Fruit fly (Drosophila melanogaster) whole organism, larva: ENCODE measurements around the gene Mrm2.

ENCODE experiments used
- noc ChIP-seq: fragments of 200-800 bp; sonication (Bioruptor generic); optimal IDR thresholded peaks from 3 replicates; lab custom pipeline; 2019; ENCODE audit warnings: missing biosample characterization, mild to moderate bottlenecking, missing genetic modification characterization, moderate library complexity

Mrm2 gene

dm6 chr3R:19843888-19844287 is 17.5 kb upstream of the Mrm2 start:
- TF ChIP-seq noc (tag; lab: Kevin White, UChicago) = no peak

- TF ChIP-seq noc (tag; lab: Kevin White, UChicago) = peak; percentile 51
These were observed 14.4 kb upstream of the Mrm2 start, which contains the start of gene MICU3 for dm6 chr3R:19846870-19847590. Gene MICU3, plus strand, starts transcription at chr3R:19847311.

dm6 chr3R:19847591-19848256 is 13.7 kb upstream of the Mrm2 start:
- no peak for TF ChIP-seq noc (tag; lab: Kevin White, UChicago)

- peak; percentile 80 for TF ChIP-seq noc (tag; lab: Kevin White, UChicago)
These were observed 3.3 kb upstream of the Mrm2 start for dm6 chr3R:19858017-19858659.

DNA sequence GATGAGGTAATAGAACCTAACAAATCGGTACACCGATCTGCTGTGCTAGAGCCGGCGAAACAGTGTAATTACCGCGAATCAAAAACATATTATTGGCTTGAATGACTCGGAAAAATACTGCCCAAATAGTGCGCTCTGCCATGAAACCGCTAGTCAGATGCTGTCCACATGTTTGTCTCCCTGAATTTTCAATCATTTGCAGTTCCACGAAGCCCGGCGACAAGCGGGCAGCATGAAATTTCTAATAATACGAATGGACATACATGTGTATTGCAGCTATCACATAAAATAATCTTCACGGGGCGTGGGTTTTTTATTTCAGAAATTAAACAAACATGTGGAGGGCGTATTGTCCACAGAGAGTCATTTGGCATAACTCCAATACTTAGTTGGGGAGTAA is 2.5 kb upstream of the Mrm2 start:
- no peak for TF ChIP-seq noc (tag; lab: Kevin White, UChicago)

dm6 chr3R:19859370-19860033 is 1.9 kb upstream of the Mrm2 start:
- peak; percentile 74 for TF ChIP-seq noc (tag; lab: Kevin White, UChicago)

DNA sequence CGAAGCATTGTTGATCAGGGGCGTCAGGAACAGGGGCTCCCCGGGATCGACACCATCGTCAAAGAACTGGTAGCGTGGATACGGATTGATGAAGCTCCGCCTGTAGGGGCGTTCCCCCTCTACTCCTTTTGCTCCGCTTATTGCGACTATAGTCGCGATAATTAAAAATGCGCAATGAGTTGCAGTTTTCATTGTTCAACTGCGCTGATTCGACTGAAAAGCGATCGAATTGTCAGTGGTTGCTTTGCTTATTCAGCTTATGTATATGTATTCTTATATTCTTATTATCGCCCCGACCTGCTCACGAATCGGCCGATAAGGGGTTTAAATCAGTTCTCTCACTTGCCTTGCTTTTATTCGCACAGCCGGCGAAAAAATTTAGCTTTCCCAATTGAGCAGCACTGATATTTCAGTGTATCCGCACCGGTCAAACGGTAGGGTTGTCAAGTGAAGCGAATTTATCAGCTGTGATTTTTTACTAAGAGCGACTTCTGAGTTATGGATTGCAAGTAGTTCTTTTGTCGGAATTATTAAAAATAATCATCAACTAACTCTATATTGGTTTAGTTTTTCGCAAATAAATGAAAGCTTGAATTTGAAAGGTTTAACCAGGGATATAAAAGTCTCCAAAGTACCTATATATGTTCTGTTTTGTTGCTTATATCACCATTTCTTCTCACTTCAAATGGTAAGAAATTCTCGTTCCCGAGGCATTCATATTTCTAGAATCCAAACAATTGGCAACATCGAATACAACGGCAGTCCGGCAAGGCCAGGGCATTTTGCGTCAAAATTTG is 2.8 kb downstream of the Mrm2 start, which contains the start of the genes CG4572 and CG4686:
Gene CG4572, minus strand, starts transcription at position 415 of the 797 bp plus-strand sequence.
Gene CG4686, plus strand, starts transcription at position 518 of the 797 bp plus-strand sequence.
- peak; percentile 83 for TF ChIP-seq noc (tag; lab: Kevin White, UChicago)

DNA sequence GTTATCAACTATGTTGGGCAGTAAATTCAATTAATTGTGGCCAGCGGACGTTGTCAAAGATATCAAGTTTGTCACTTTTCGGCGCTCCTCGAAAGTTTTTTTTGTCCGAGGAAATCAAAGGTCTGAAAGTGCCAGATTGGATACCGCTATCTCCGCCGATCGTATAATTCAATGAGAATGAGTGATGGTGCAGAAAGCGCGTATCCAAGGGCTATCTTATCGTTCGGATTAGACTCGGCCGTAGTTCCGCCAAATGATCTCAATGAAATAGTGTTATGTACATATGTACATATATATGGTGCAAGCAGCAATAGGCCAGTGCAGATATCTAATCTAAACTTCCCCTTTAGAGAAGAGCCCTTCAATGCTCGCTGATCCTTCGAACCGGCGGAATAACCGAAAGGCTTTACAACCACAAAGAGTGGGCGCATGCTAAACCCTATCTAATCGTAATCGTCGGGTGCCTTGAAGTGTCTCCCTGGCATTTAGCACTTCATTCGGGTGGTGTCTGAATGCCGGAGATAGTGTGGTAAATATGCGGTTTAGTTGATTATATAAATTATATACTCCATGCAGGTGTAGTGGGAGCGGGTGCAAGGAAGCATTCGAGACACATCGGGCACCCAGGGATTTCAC is 11.8 kb downstream of the Mrm2 start:
- peak; percentile 4 for TF ChIP-seq noc (tag; lab: Kevin White, UChicago)

DNA sequence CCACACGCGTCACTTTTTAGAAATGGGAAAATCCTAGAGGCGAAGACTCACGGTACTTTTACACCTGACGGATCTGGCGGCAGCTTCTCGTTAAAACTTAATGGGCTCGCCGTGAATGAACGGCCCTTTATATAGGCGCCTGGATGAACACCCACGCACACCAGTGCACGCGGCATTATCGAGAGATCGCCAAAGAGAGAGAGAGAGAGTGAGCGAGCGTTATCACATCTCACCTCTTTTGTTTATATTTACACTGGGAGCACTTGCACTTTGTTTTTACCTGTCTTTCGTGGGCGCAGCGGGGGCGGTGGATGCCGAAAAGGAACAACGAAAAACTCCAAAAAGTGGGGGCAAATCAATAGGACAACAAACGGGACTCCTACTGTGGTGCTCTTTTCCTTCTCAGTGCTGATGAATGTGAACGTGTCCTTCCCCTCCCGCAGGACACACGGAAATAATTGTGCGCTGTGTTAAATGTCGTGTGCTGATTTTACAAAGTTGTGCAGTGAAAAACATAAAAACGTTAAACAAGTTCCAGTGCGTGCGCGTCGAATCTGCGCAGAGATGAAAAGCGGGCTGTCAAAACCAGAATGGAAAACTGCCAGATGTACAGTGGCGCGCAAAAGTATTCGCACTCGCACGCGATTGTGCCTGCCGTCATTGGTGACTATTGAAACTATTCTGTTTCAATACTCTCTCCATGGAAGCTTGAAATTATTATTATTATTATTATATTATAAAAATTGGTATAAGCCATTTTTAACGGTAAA is 13.9 kb downstream of the Mrm2 start, which contains the start of gene Mrp5:
Gene Mrp5, minus strand, starts transcription at position 561 of the 770 bp plus-strand sequence.
- no peak for TF ChIP-seq noc (tag; lab: Kevin White, UChicago)

dm6 chr3R:19877427-19878076 is 16.1 kb downstream of the Mrm2 start, which contains the start of the genes CG17186 and Arc42:
Gene CG17186, minus strand, starts transcription at chr3R:19877514.
Gene Arc42, plus strand, starts transcription at chr3R:19877737.
- no peak for TF ChIP-seq noc (tag; lab: Kevin White, UChicago)

- no peak for TF ChIP-seq noc (tag; lab: Kevin White, UChicago)
These were observed 18.2 kb downstream of the Mrm2 start, which contains the start of gene Ask1 for dm6 chr3R:19879470-19880052. Gene Ask1, plus strand, starts transcription at chr3R:19879719.

- TF ChIP-seq noc (tag; lab: Kevin White, UChicago) = peak; percentile 88
These were observed 19.1 kb downstream of the Mrm2 start for dm6 chr3R:19880431-19880939.
